Worm (Caenorhabditis elegans) whole organism, L4 larva: ENCODE measurements around the gene srx-64.

Experiments
- F44E2.7 ChIP-seq: fragments of 200-800 bp; sonication (Bioruptor generic); IDR thresholded peaks from 2 replicates; pipeline ENCODE4 v2.1.2; 2022; ENCODE audit warnings: missing genetic modification characterization, missing compliant biosample characterization
- R02D3.7 ChIP-seq: fragments of 150-350 bp; sonication (generic microtip); optimal IDR thresholded peaks from 3 replicates; lab custom pipeline; 2014; ENCODE audit warnings: missing biosample characterization, missing genetic modification characterization
- Y75B8A.6 ChIP-seq: fragments of 200-800 bp; sonication (Bioruptor generic); IDR thresholded peaks from 2 replicates; pipeline ENCODE4 v1.3.6; 2022; ENCODE audit warnings: missing genetic modification reagents, missing genetic modification characterization, missing compliant biosample characterization
- aha-1 ChIP-seq: fragments of 150-350 bp; peaks from one replicate; lab custom pipeline; 2014; ENCODE audit warnings: missing biosample characterization, missing genetic modification characterization
- ceh-20 ChIP-seq: fragments of 200-800 bp; sonication (Bioruptor generic); IDR thresholded peaks from 2 replicates; pipeline ENCODE4 v1.3.6; 2022; ENCODE audit warnings: missing genetic modification reagents, missing genetic modification characterization, missing compliant biosample characterization
- ceh-32 ChIP-seq: sonication (generic microtip); optimal IDR thresholded peaks from 2 replicates; lab custom pipeline; 2016; ENCODE audit warnings: mild to moderate bottlenecking, missing genetic modification characterization, missing compliant biosample characterization; ENCODE audit not compliant: poor library complexity
- ceh-62 ChIP-seq: sonication (generic microtip); optimal IDR thresholded peaks from 2 replicates; lab custom pipeline; 2017; ENCODE audit warnings: missing biosample characterization, missing genetic modification characterization
- daf-16 ChIP-seq, 3 experiments: sonication (generic microtip); optimal IDR thresholded peaks; 2 replicates each; lab custom pipeline; 2016 to 2017; ENCODE audit warnings: missing genetic modification characterization in 3 of 3, missing genetic modification reagents in 3 of 3, mild to moderate bottlenecking in 2 of 3, missing compliant biosample characterization in 2 of 3, missing biosample characterization in 1 of 3, moderate library complexity in 1 of 3
- daf-8 ChIP-seq: fragments of 200-800 bp; sonication (Bioruptor generic); IDR thresholded peaks from 2 replicates; pipeline ENCODE4 v1.3.6; 2022; ENCODE audit warnings: missing genetic modification characterization, missing compliant biosample characterization
- dpl-1 ChIP-seq: fragments of 150-350 bp; optimal IDR thresholded peaks from 2 replicates; lab custom pipeline; 2014; ENCODE audit warnings: missing biosample characterization, missing genetic modification reagents, missing genetic modification characterization
- egl-27 ChIP-seq: sonication (generic microtip); optimal IDR thresholded peaks from 3 replicates; lab custom pipeline; 2017; ENCODE audit warnings: missing biosample characterization, missing genetic modification reagents, missing genetic modification characterization
- egl-43 ChIP-seq: fragments of 200-800 bp; sonication (Bioruptor generic); IDR thresholded peaks from 2 replicates; pipeline ENCODE4 v1.3.6; 2022; ENCODE audit warnings: missing genetic modification reagents, missing genetic modification characterization, missing compliant biosample characterization
- fkh-10 ChIP-seq: fragments of 150-350 bp; optimal IDR thresholded peaks from 2 replicates; lab custom pipeline; 2014; ENCODE audit warnings: missing biosample characterization, missing genetic modification reagents, missing genetic modification characterization
- fos-1 ChIP-seq: fragments of 150-350 bp; optimal IDR thresholded peaks from 2 replicates; lab custom pipeline; 2014; ENCODE audit warnings: missing biosample characterization, missing genetic modification characterization
- hlh-11 ChIP-seq: fragments of 200-800 bp; sonication (Bioruptor generic); optimal IDR thresholded peaks from 2 replicates; lab custom pipeline; 2018; ENCODE audit warnings: mild to moderate bottlenecking, missing genetic modification characterization, missing compliant biosample characterization
- jun-1 ChIP-seq: fragments of 150-350 bp; optimal IDR thresholded peaks from 2 replicates; lab custom pipeline; 2014; ENCODE audit warnings: missing biosample characterization, missing genetic modification reagents, missing genetic modification characterization
- lin-29 ChIP-seq: fragments of 200-800 bp; sonication (Bioruptor generic); IDR thresholded peaks from 2 replicates; pipeline ENCODE4 v1.3.6; 2022; ENCODE audit warnings: missing genetic modification reagents, missing genetic modification characterization, missing compliant biosample characterization
- nhr-102 ChIP-seq: sonication (generic microtip); optimal IDR thresholded peaks from 2 replicates; lab custom pipeline; 2016; ENCODE audit warnings: mild to moderate bottlenecking, missing genetic modification characterization, moderate library complexity, missing compliant biosample characterization
- nhr-25 ChIP-seq: sonication (generic microtip); optimal IDR thresholded peaks from 2 replicates; lab custom pipeline; 2017; ENCODE audit warnings: missing genetic modification characterization, mild to moderate bottlenecking, missing compliant biosample characterization, antibody characterized with exemption, moderate library complexity, borderline replicate concordance; ENCODE audit not compliant: insufficient read depth
- nhr-28 ChIP-seq: fragments of 150-350 bp; optimal IDR thresholded peaks from 2 replicates; lab custom pipeline; 2014; ENCODE audit warnings: missing biosample characterization, missing genetic modification characterization
- nhr-42 ChIP-seq: fragments of 200-800 bp; sonication (Bioruptor generic); IDR thresholded peaks from 2 replicates; pipeline ENCODE4 v1.3.6; 2022; ENCODE audit warnings: missing genetic modification characterization, missing compliant biosample characterization
- pha-4 ChIP-seq, 2 experiments: fragments of 150-350 bp in 1 of 2; fragments of 200-800 bp in 1 of 2; sonication (Bioruptor generic) in 1 of 2; IDR thresholded peaks in 1 of 2; optimal IDR thresholded peaks in 1 of 2; 2 replicates each; pipeline versions ENCODE4 v1.3.6 to Lab custom; 2014 to 2022; ENCODE audit warnings: missing genetic modification characterization in 2 of 2, missing genetic modification reagents in 2 of 2, missing biosample characterization in 1 of 2, missing compliant biosample characterization in 1 of 2
- rbr-2 ChIP-seq: sonication (generic microtip); optimal IDR thresholded peaks from 2 replicates; lab custom pipeline; 2016; ENCODE audit warnings: missing genotype, missing genetic modification characterization, missing compliant biosample characterization
- sdz-12 ChIP-seq: fragments of 200-800 bp; sonication (Bioruptor generic); optimal IDR thresholded peaks from 2 replicates; lab custom pipeline; 2018; ENCODE audit warnings: mild to moderate bottlenecking, missing genetic modification characterization, missing compliant biosample characterization
- tag-97 ChIP-seq: fragments of 200-800 bp; sonication (Bioruptor generic); IDR thresholded peaks from 2 replicates; pipeline ENCODE4 v1.3.6; 2022; ENCODE audit warnings: missing genetic modification characterization, missing compliant biosample characterization
- tra-1 ChIP-seq: fragments of 200-800 bp; sonication (Bioruptor generic); IDR thresholded peaks from 2 replicates; pipeline ENCODE4 v1.3.6; 2022; ENCODE audit warnings: missing genetic modification reagents, missing genetic modification characterization, missing compliant biosample characterization
- vab-7 ChIP-seq: fragments of 200-800 bp; sonication (Bioruptor generic); IDR thresholded peaks from 2 replicates; pipeline ENCODE4 v1.3.6; 2022; ENCODE audit warnings: missing genetic modification reagents, missing genetic modification characterization, missing compliant biosample characterization
- zag-1 ChIP-seq: fragments of 150-350 bp; optimal IDR thresholded peaks from 2 replicates; lab custom pipeline; 2014; ENCODE audit warnings: missing biosample characterization, missing genetic modification characterization
- zip-11 ChIP-seq: fragments of 200-800 bp; sonication (Bioruptor generic); IDR thresholded peaks from 2 replicates; pipeline ENCODE4 v1.3.6; 2022; ENCODE audit warnings: missing genetic modification characterization, missing compliant biosample characterization

The srx-64 gene

ce11 chrV:3943364-3943763 lies 14.2 kb downstream of the srx-64 start:
- TF ChIP-seq fkh-10 (no peak), egl-43 (GFP tag; lab: Robert Waterston, UW) (no peak), R02D3.7 (tag; lab: Kevin White, UChicago) (no peak), aha-1 (tag; lab: Kevin White, UChicago) (peak; percentile 97)

ce11 chrV:3945053-3945452 lies 15.9 kb downstream of the srx-64 start, which contains the start of gene cyp-35B3:
cyp-35B3 (plus strand) TSS chrV:3945353.
- TF ChIP-seq fos-1 (no peak), sdz-12 (GFP tag; lab: Kevin White, UChicago) (no peak), fkh-10 (no peak), hlh-11 (no peak), Y75B8A.6 (GFP tag; lab: Robert Waterston, UW) (no peak), lin-29 (GFP tag; lab: Robert Waterston, UW) (no peak), ceh-32 (no peak), tag-97 (GFP tag; lab: Robert Waterston, UW) (no peak), nhr-102 (tag; lab: Kevin White, UChicago) (no peak)

DNA sequence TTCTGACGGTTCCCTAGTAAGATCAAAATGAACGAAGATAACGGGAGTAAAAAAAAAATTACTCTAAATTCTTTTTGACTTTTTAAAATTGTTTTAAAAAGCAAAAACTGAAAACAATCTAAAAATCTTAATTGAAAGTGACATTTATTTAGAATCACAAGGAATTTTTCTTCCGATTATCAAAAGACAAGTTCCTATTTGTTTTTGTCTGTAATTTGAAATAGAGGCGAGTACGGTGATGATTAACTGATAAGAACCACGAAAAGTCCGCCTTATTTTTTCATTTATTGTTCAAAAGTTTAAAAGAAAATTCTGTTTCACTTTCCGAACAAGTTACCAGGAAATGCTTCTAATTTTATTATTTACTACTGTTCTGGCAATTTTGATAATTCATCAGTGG lies 20.5 kb downstream of the srx-64 start, which contains the start of gene dach-1:
TSS of gene dach-1 (plus strand) at position 301 of the 400 bp plus-strand sequence.
- TF ChIP-seq daf-16 (GFP tag; optimal IDR thresholded peaks at IDR 0.05; lab: Kevin White, UChicago) (no peak), daf-16 (tag; optimal IDR thresholded peaks at IDR 0.05; lab: Kevin White, UChicago) (peak; percentile 66), nhr-42 (GFP tag; lab: Robert Waterston, UW) (no peak), F44E2.7 (GFP tag; lab: Robert Waterston, UW) (no peak), jun-1 (tag; lab: Kevin White, UChicago) (no peak), aha-1 (tag; lab: Kevin White, UChicago) (peak; percentile 65), nhr-25 (tag; lab: Kevin White, UChicago) (no peak), egl-27 (tag; lab: Kevin White, UChicago) (no peak), sdz-12 (GFP tag; lab: Kevin White, UChicago) (no peak)
- TF ChIP-seq, all 104 proteins: peak for 2

DNA sequence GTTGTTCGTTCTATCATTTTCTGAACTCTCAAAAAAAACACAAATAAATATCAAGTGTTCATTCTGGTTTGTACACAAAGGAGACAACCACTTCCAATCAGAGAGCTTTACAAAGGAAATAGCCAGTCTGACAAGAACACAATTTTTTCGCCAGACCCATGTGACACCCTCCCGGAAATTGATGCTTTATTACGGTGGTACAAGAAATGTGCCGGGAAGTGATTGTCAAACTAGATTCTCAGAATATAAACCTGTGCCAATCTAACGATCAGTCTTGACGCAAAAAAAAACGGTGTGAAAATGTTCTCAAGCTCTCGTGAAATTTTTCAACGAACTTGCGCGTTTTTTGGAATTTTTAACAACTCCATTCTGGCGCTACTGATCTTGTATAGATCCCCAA lies 24.5 kb downstream of the srx-64 start, which contains the start of gene str-247:
TSS of gene str-247 (plus strand) at position 301 of the 400 bp plus-strand sequence.
- TF ChIP-seq aha-1 (tag; lab: Kevin White, UChicago) = no peak
- no peak for TF ChIP-seq tra-1
- no peak for TF ChIP-seq vab-7 (GFP tag; lab: Robert Waterston, UW)
- no peak for TF ChIP-seq zag-1 (tag; lab: Kevin White, UChicago)
- TF ChIP-seq rbr-2 (tag; lab: Kevin White, UChicago) = no peak

ce11 chrV:3957608-3958007 lies 28.4 kb downstream of the srx-64 start, which contains the start of gene cyp-34A5:
cyp-34A5 (minus strand) TSS chrV:3957708.
- TF ChIP-seq egl-43 (GFP tag; lab: Robert Waterston, UW) = no peak
- TF ChIP-seq zip-11 (GFP tag; lab: Robert Waterston, UW) = no peak
- TF ChIP-seq daf-8 (GFP tag; lab: Robert Waterston, UW) = no peak
- TF ChIP-seq nhr-28 (tag; lab: Kevin White, UChicago) = peak; percentile 49
- TF ChIP-seq ceh-62 (tag; lab: Kevin White, UChicago) = no peak
- no peak for TF ChIP-seq dpl-1
- TF ChIP-seq pha-4 (GFP tag; IDR thresholded peaks at IDR 0.05; lab: Robert Waterston, UW) = no peak
- TF ChIP-seq pha-4 (tag; optimal IDR thresholded peaks at IDR 0.05; lab: Kevin White, UChicago) = no peak

DNA sequence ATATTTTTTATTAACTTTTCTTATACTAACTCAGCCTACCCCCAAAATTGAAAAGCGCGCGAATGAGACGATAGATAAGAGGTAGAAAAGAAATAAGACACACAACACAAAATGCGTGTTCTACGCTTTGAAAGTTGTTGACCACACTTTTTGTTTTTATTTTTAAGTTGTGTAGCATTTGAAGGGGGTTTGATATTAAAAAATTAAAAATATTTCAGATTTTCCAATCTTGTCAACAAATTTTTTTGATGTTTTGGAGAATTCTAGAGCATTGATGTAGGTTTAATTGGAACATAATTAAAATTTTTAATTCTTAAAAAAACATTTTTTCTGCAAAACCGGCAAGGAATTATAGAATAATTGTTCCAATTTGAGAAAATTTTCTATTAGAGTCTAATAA lies 32.0 kb downstream of the srx-64 start, which contains the start of gene cyp-34A6:
TSS of gene cyp-34A6 (minus strand) at position 101 of the 400 bp plus-strand sequence.
- TF ChIP-seq daf-16 (GFP tag; optimal IDR thresholded peaks at IDR 0.05; lab: Kevin White, UChicago) (no peak), daf-16 (tag; optimal IDR thresholded peaks at IDR 0.05; lab: Kevin White, UChicago) (peak; percentile 49), ceh-20 (GFP tag; lab: Robert Waterston, UW) (no peak)
